Worm (Caenorhabditis elegans): ENCODE measurements around the gene C39H7.4.

C39H7.4 gene

DNA sequence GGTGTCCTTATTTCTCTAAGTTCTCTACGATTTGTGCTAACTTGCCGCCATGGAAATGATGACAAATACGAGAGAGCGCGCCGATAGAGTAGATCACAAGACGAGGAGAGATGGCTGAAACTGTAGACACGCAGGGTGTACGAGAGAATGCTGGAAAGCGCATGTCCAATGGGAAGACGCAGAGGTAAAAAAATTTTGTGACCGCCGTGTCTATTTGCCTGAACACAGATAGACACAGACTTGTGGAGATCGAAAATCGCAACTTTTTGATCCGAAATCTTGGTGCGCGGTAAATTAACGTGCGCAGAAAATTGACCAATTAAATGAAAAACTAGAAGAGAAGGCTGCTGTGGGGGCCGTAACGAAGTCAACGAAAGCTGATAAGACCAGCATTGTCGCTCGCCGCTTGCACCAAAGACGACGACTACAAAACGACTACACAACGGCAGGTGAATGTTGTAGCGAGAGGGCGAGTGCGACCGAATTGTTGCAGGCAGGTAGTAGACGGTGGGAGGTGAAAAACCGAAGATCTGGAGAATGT is 42.8 kb upstream of the C39H7.4 start (continued):
- TF ChIP-seq nhr-85 (tag): peak; percentile 99
- TF ChIP-seq ces-1 (GFP tag; optimal IDR thresholded peaks at IDR 0.05): no peak
- peak; percentile 36; the same call in 1 of the 2 replicates for TF ChIP-seq unc-98 (GFP tag; IDR thresholded peaks at IDR 0.05)
- no peak for TF ChIP-seq unc-30 (tag; optimal IDR thresholded peaks at IDR 0.05)
- TF ChIP-seq unc-86 (tag; optimal IDR thresholded peaks at IDR 0.05): peak; percentile 1
- TF ChIP-seq swsn-7 (tag; optimal IDR thresholded peaks at IDR 0.05): peak; percentile 81
- TF ChIP-seq nhr-237 (tag; optimal IDR thresholded peaks at IDR 0.05): peak; percentile 45
- TF ChIP-seq pax-3 (tag; optimal IDR thresholded peaks at IDR 0.05): peak; percentile 51
- peak; percentile 63 for TF ChIP-seq isw-1 (GFP tag; IDR thresholded peaks at IDR 0.05)
- TF ChIP-seq nhr-90 (tag; optimal IDR thresholded peaks at IDR 0.05; ENCODE audit: poor library complexity): peak; percentile 88
- peak; percentile 16 for TF ChIP-seq C04F5.9 (tag; optimal IDR thresholded peaks at IDR 0.05)
- peak; percentile 18 for TF ChIP-seq sup-37 (GFP tag; optimal IDR thresholded peaks at IDR 0.05)
- TF ChIP-seq ceh-63 (GFP tag; optimal IDR thresholded peaks at IDR 0.05): no peak
- TF ChIP-seq mep-1 (tag; optimal IDR thresholded peaks at IDR 0.05): peak; percentile 50
- no peak for TF ChIP-seq ama-1 (optimal IDR thresholded peaks at IDR 0.05)
- TF ChIP-seq efl-3 (GFP tag; optimal IDR thresholded peaks at IDR 0.05): no peak
- TF ChIP-seq lsy-2 (tag; optimal IDR thresholded peaks at IDR 0.05): peak; percentile 73 to 81
- peak; percentile 4 for TF ChIP-seq unc-130 (tag; optimal IDR thresholded peaks at IDR 0.05)
- TF ChIP-seq nhr-71 (tag; optimal IDR thresholded peaks at IDR 0.05): peak; percentile 95
- no peak for TF ChIP-seq C34B4.2 (tag; optimal IDR thresholded peaks at IDR 0.05)
- TF ChIP-seq nhr-12 (tag; optimal IDR thresholded peaks at IDR 0.05): no peak
- no peak for TF ChIP-seq egl-13 (tag; optimal IDR thresholded peaks at IDR 0.05)
- TF ChIP-seq vab-15 (tag; optimal IDR thresholded peaks at IDR 0.05): no peak
- TF ChIP-seq elt-2 (tag; optimal IDR thresholded peaks at IDR 0.05): no peak
- TF ChIP-seq pag-3 (tag; optimal IDR thresholded peaks at IDR 0.05; ENCODE audit: borderline replicate concordance, insufficient read depth): no peak
- TF ChIP-seq xbp-1 (tag; optimal IDR thresholded peaks at IDR 0.05): peak; percentile 71
- peak; percentile 72 to 81 for TF ChIP-seq efl-1 (optimal IDR thresholded peaks at IDR 0.05)
- peak; percentile 39 to 93 for TF ChIP-seq efl-1 (GFP tag; optimal IDR thresholded peaks at IDR 0.05 in 1 of 2)
- peak; percentile 31 for TF ChIP-seq ztf-4 (tag; optimal IDR thresholded peaks at IDR 0.05)
- TF ChIP-seq nhr-28 (tag; optimal IDR thresholded peaks at IDR 0.05): peak; percentile 6
- peak; percentile 70 for TF ChIP-seq lin-13 (GFP tag; optimal IDR thresholded peaks at IDR 0.05)
- peak; percentile 83 for TF ChIP-seq fkh-8 (tag; optimal IDR thresholded peaks at IDR 0.05)
- peak; percentile 56; the same call in 1 of the 2 replicates for TF ChIP-seq ceh-88 (GFP tag; IDR thresholded peaks at IDR 0.05)

DNA sequence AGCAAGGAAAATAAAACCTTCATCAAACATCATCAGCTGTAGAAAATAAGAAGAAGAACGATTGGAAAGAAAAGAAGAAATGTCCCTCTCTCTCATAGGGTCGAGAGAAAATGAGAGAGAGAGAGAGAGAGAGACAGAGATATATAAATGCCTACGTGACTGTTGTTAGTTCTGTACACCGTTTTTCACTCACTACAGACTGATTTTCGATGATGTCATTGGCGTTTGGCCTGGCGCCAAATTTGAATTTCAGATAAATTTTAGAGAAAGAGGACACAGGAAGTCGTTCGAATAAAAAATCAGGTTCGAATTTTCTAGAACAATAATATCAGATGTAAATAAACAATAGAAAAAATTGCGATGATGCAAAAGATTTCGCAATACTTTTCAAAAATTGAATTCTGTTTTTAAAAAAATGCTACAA is 41.6 kb upstream of the C39H7.4 start:
- TF ChIP-seq ets-5 (GFP tag; IDR thresholded peaks at IDR 0.05) (no peak), aly-2 (tag; optimal IDR thresholded peaks at IDR 0.05) (no peak), blmp-1 (tag; optimal IDR thresholded peaks at IDR 0.05) (peak; percentile 59), nhr-20 (tag; optimal IDR thresholded peaks at IDR 0.05) (peak; percentile 84), nhr-84 (tag; optimal IDR thresholded peaks at IDR 0.05) (no peak), nhr-28 (tag; optimal IDR thresholded peaks at IDR 0.05) (peak; percentile 31), unc-30 (tag; optimal IDR thresholded peaks at IDR 0.05) (no peak), dpl-1 (GFP tag; optimal IDR thresholded peaks at IDR 0.05) (peak; percentile 60 to 78 (median 75)), mep-1 (tag; optimal IDR thresholded peaks at IDR 0.05) (peak; percentile 80), nhr-90 (tag; optimal IDR thresholded peaks at IDR 0.05; ENCODE audit: poor library complexity) (peak; percentile 62), lsy-2 (tag; optimal IDR thresholded peaks at IDR 0.05) (peak; percentile 44 to 53), tbx-2 (tag; optimal IDR thresholded peaks at IDR 0.05) (peak; percentile 45), unc-86 (tag; optimal IDR thresholded peaks at IDR 0.05) (no peak), lin-13 (GFP tag; optimal IDR thresholded peaks at IDR 0.05) (peak; percentile 47), C16A3.4 (tag; optimal IDR thresholded peaks at IDR 0.05) (peak; percentile 41), grh-1 (GFP tag; IDR thresholded peaks at IDR 0.05) (peak; percentile 48; the same call in 1 of the 2 replicates), zip-4 (GFP tag; optimal IDR thresholded peaks at IDR 0.05) (peak; percentile 83), ama-1 (optimal IDR thresholded peaks at IDR 0.05) (no peak), aha-1 (tag; optimal IDR thresholded peaks at IDR 0.05) (peak; percentile 93), elt-3 (tag; optimal IDR thresholded peaks at IDR 0.05) (peak in 2 of 6 experiments; percentile 81 to 82), nhr-71 (tag; optimal IDR thresholded peaks at IDR 0.05) (peak; percentile 79), mdl-1 (tag; optimal IDR thresholded peaks at IDR 0.05) (peak in 1 of 2 experiments; percentile 4), hlh-4 (tag; optimal IDR thresholded peaks at IDR 0.05) (no peak), nhr-85 (tag) (peak; percentile 95), ztf-4 (tag; optimal IDR thresholded peaks at IDR 0.05) (peak; percentile 21), lin-35 (GFP tag; optimal IDR thresholded peaks at IDR 0.05) (peak; percentile 73 to 84), nhr-77 (tag; optimal IDR thresholded peaks at IDR 0.05) (peak; percentile 51), C04F5.9 (tag; optimal IDR thresholded peaks at IDR 0.05) (no peak), sup-37 (GFP tag; optimal IDR thresholded peaks at IDR 0.05) (no peak), efl-1 (optimal IDR thresholded peaks at IDR 0.05) (peak; percentile 30 to 70), efl-1 (GFP tag; optimal IDR thresholded peaks at IDR 0.05 in 1 of 2) (peak; percentile 74 to 98), dsc-1 (tag; optimal IDR thresholded peaks at IDR 0.05) (no peak)
